Fruit fly (Drosophila melanogaster) whole organism, adult: ENCODE measurements around the gene CG9395.

Experiments used
- CG11617 ChIP-seq: fragments of 200-800 bp; sonication (Bioruptor generic); optimal IDR thresholded peaks from 2 replicates; lab custom pipeline; 2017; ENCODE audit warnings: mild to moderate bottlenecking, missing biosample characterization, missing genetic modification reagents, missing genetic modification characterization
- CG12768 ChIP-seq: fragments of 200-800 bp; sonication (Bioruptor generic); optimal IDR thresholded peaks from 2 replicates; lab custom pipeline; 2017; ENCODE audit warnings: missing biosample characterization, missing genetic modification characterization, mild to moderate bottlenecking, moderate library complexity, missing genetic modification reagents
- CG14711 ChIP-seq: fragments of 200-800 bp; sonication (Bioruptor generic); optimal IDR thresholded peaks from 2 replicates; lab custom pipeline; 2018; ENCODE audit warnings: missing biosample characterization, mild to moderate bottlenecking, missing genetic modification characterization, moderate library complexity
- CG1620 ChIP-seq: fragments of 200-800 bp; sonication (Bioruptor generic); optimal IDR thresholded peaks from 2 replicates; lab custom pipeline; 2016; ENCODE audit warnings: missing biosample characterization, missing genetic modification characterization
- CG33017 ChIP-seq: fragments of 200-800 bp; sonication (Bioruptor generic); optimal IDR thresholded peaks from 2 replicates; lab custom pipeline; 2018; ENCODE audit warnings: missing biosample characterization, mild to moderate bottlenecking, missing genetic modification characterization, moderate library complexity
- CG5204 ChIP-seq: fragments of 200-800 bp; sonication (Bioruptor generic); optimal IDR thresholded peaks from 2 replicates; lab custom pipeline; 2016; ENCODE audit warnings: missing biosample characterization, missing genetic modification characterization
- CG7045 ChIP-seq: fragments of 200-800 bp; sonication (Bioruptor generic); optimal IDR thresholded peaks from 2 replicates; lab custom pipeline; 2017; ENCODE audit warnings: missing biosample characterization, mild to moderate bottlenecking, missing genetic modification characterization
- CG7101 ChIP-seq: fragments of 200-800 bp; sonication (Bioruptor generic); optimal IDR thresholded peaks from 2 replicates; lab custom pipeline; 2018; ENCODE audit warnings: missing biosample characterization, mild to moderate bottlenecking, missing genetic modification characterization, moderate library complexity
- Clk ChIP-seq: fragments of 200-800 bp; sonication (Bioruptor generic); optimal IDR thresholded peaks from 2 replicates; lab custom pipeline; 2017; ENCODE audit warnings: missing biosample characterization, missing genetic modification characterization
- Crg-1 ChIP-seq: fragments of 200-800 bp; sonication (Bioruptor generic); optimal IDR thresholded peaks from 2 replicates; lab custom pipeline; 2016; ENCODE audit warnings: missing biosample characterization, missing genetic modification characterization
- Hr96 ChIP-seq: fragments of 200-800 bp; sonication (Bioruptor generic); optimal IDR thresholded peaks from 2 replicates; lab custom pipeline; 2016; ENCODE audit warnings: missing biosample characterization, missing genetic modification characterization
- Mnt ChIP-seq: fragments of 200-800 bp; sonication (Bioruptor generic); optimal IDR thresholded peaks from 2 replicates; lab custom pipeline; 2016; ENCODE audit warnings: missing biosample characterization, mild to moderate bottlenecking, missing genetic modification characterization
- bab1 ChIP-seq: fragments of 200-800 bp; sonication (Bioruptor generic); optimal IDR thresholded peaks from 3 replicates; lab custom pipeline; 2019; ENCODE audit warnings: missing biosample characterization, mild to moderate bottlenecking, missing genetic modification characterization, moderate library complexity
- cic ChIP-seq: fragments of 200-800 bp; sonication (Bioruptor generic); optimal IDR thresholded peaks from 2 replicates; lab custom pipeline; 2017; ENCODE audit warnings: missing biosample characterization, mild to moderate bottlenecking, missing genetic modification characterization, moderate library complexity
- cnc ChIP-seq, 2 experiments: fragments of >200 bp; optimal IDR thresholded peaks; 2 replicates each; lab custom pipeline; 2017
- kay ChIP-seq: fragments of 200-800 bp; sonication (Bioruptor generic); peaks from one replicate; lab custom pipeline; 2016; ENCODE audit warnings: missing biosample characterization, missing genetic modification characterization, borderline replicate concordance
- ovo ChIP-seq: fragments of 200-800 bp; sonication (Bioruptor generic); optimal IDR thresholded peaks from 2 replicates; lab custom pipeline; 2016; ENCODE audit warnings: missing biosample characterization, missing genetic modification characterization
- pad ChIP-seq: fragments of 200-800 bp; sonication (Bioruptor generic); optimal IDR thresholded peaks from 3 replicates; lab custom pipeline; 2017; ENCODE audit warnings: missing biosample characterization, missing genetic modification characterization, mild to moderate bottlenecking, moderate library complexity, missing genetic modification reagents
- tj ChIP-seq: fragments of 200-800 bp; sonication (Bioruptor generic); optimal IDR thresholded peaks from 3 replicates; lab custom pipeline; 2017; ENCODE audit warnings: missing biosample characterization, mild to moderate bottlenecking, missing genetic modification characterization, moderate library complexity
- toe ChIP-seq: fragments of 200-800 bp; sonication (Bioruptor generic); optimal IDR thresholded peaks from 2 replicates; lab custom pipeline; 2016; ENCODE audit warnings: missing biosample characterization, missing genetic modification characterization

CG9395 gene

DNA sequence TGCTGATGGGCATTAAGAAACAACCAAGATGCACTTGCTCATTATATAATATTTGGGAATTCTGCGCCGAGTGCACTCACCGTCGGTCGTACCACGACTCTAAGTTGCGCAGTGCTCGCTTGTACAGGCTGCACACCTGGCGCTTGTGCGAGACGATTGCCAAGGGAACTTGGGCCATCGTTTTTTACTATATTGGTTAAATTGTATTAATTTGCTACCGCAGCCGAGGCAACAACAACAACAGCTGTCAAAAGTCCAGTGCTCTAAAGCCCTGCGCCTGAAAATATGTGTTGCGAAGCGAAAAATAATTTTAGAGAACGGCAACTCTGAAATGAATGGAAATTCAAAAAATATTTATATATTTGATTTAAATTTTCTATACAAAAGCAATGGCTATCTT, 15.9 kb upstream of the CG9395 start, which contains the start of gene ND-B22:
TSS of gene ND-B22 (minus strand) at position 349 of the 400 bp plus-strand sequence.
- TF ChIP-seq ovo (peak; percentile 62), Hr96 (peak; percentile 41), CG7101 (tag; lab: Kevin White, UChicago) (peak; percentile 84), CG14711 (tag; lab: Kevin White, UChicago) (peak; percentile 97), CG7045 (GFP tag; lab: Kevin White, UChicago) (peak; percentile 41), CG11617 (GFP tag; lab: Kevin White, UChicago) (peak; percentile 51), tj (GFP tag; lab: Kevin White, UChicago) (peak; percentile 4), Mnt (peak; percentile 79), CG12768 (GFP tag; lab: Kevin White, UChicago) (peak; percentile 84), cnc (optimal IDR thresholded peaks at IDR 0.05; lab: Kevin White, UChicago) (no peak), pad (GFP tag; lab: Kevin White, UChicago) (peak; percentile 77), CG5204 (peak; percentile 57), bab1 (GFP tag; lab: Kevin White, UChicago) (peak; percentile 81), kay (GFP tag; lab: Kevin White, UChicago) (no peak), cic (peak; percentile 36), toe (peak; percentile 49), Clk (GFP tag; lab: Kevin White, UChicago) (no peak), CG33017 (tag; lab: Kevin White, UChicago) (peak; percentile 55), CG1620 (GFP tag; lab: Kevin White, UChicago) (peak; percentile 90), Crg-1 (GFP tag; lab: Kevin White, UChicago) (peak; percentile 91)

DNA sequence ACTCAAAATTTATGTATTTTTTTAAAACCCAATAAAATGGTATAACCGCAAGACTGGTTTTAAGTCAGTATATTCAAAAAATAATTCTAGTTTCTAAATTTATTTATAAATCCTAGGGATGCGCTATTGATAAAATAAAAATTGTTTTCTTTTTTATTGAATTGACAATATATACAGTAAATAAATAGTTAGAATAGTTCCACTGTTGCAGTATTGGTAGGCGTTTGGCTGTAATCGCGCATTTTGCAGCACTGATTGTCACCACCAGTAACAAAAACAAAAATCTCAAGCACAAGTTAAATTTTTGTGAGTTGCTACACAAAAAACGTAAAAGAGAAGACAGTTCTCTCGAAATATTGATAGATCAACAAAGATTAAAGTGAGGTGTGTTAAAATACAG, 14.1 kb upstream of the CG9395 start, which contains the start of gene CG31855:
TSS of gene CG31855 (plus strand) at position 265 of the 400 bp plus-strand sequence.
- peak; percentile 83 for TF ChIP-seq CG7045 (GFP tag; lab: Kevin White, UChicago)
- no peak for TF ChIP-seq kay (GFP tag; lab: Kevin White, UChicago)
- peak; percentile 93 for TF ChIP-seq CG7101 (tag; lab: Kevin White, UChicago)
- peak; percentile 75 for TF ChIP-seq ovo
- TF ChIP-seq CG1620 (GFP tag; lab: Kevin White, UChicago): peak; percentile 96
- peak; percentile 93 for TF ChIP-seq CG12768 (GFP tag; lab: Kevin White, UChicago)
- peak; percentile 86 for TF ChIP-seq CG5204
- TF ChIP-seq cnc (optimal IDR thresholded peaks at IDR 0.05; lab: Kevin White, UChicago): no peak
- TF ChIP-seq bab1 (GFP tag; lab: Kevin White, UChicago): peak; percentile 94
- peak; percentile 80 for TF ChIP-seq toe
- TF ChIP-seq CG11617 (GFP tag; lab: Kevin White, UChicago): peak; percentile 85
- peak; percentile 75 for TF ChIP-seq Clk (GFP tag; lab: Kevin White, UChicago)
- peak; percentile 84 for TF ChIP-seq pad (GFP tag; lab: Kevin White, UChicago)
- peak; percentile 96 for TF ChIP-seq Crg-1 (GFP tag; lab: Kevin White, UChicago)
- peak; percentile 78 for TF ChIP-seq cic
- peak; percentile 82 for TF ChIP-seq CG14711 (tag; lab: Kevin White, UChicago)
- peak; percentile 92 for TF ChIP-seq Mnt
- TF ChIP-seq Hr96: peak; percentile 80
- TF ChIP-seq CG33017 (tag; lab: Kevin White, UChicago): peak; percentile 92
- peak; percentile 50 for TF ChIP-seq tj (GFP tag; lab: Kevin White, UChicago)

dm6 chr2L:13367378-13367777, 12.5 kb upstream of the CG9395 start, which contains the start of gene Tap42:
Gene Tap42 (plus strand): TSS chr2L:13367617.
- no peak for TF ChIP-seq CG12768 (GFP tag; lab: Kevin White, UChicago)
- TF ChIP-seq cic: peak; percentile 22
- TF ChIP-seq CG33017 (tag; lab: Kevin White, UChicago): peak; percentile 26
- peak; percentile 30 for TF ChIP-seq Mnt
- peak; percentile 34 for TF ChIP-seq CG7101 (tag; lab: Kevin White, UChicago)
- peak; percentile 47 for TF ChIP-seq bab1 (GFP tag; lab: Kevin White, UChicago)
- TF ChIP-seq tj (GFP tag; lab: Kevin White, UChicago): no peak

dm6 chr2L:13366109-13366747, 11.4 kb upstream of the CG9395 start, which contains the start of the genes Nnp-1 and Grx3:
Gene Nnp-1 (minus strand): TSS chr2L:13366189.
Gene Grx3 (plus strand): TSS chr2L:13366447.
- TF ChIP-seq toe (peak; percentile 54), CG14711 (tag; lab: Kevin White, UChicago) (peak; percentile 87), CG7101 (tag; lab: Kevin White, UChicago) (peak; percentile 78), Mnt (peak; percentile 98), CG7045 (GFP tag; lab: Kevin White, UChicago) (peak; percentile 72), kay (GFP tag; lab: Kevin White, UChicago) (no peak), CG5204 (peak; percentile 16), pad (GFP tag; lab: Kevin White, UChicago) (peak; percentile 54), cic (peak; percentile 43), CG12768 (GFP tag; lab: Kevin White, UChicago) (peak; percentile 48), Clk (GFP tag; lab: Kevin White, UChicago) (no peak), Crg-1 (GFP tag; lab: Kevin White, UChicago) (peak; percentile 40), Hr96 (no peak), cnc (optimal IDR thresholded peaks at IDR 0.05; lab: Kevin White, UChicago) (no peak), CG33017 (tag; lab: Kevin White, UChicago) (peak; percentile 68), tj (GFP tag; lab: Kevin White, UChicago) (peak; percentile 98), CG1620 (GFP tag; lab: Kevin White, UChicago) (peak; percentile 48), ovo (peak; percentile 45), CG11617 (GFP tag; lab: Kevin White, UChicago) (peak; percentile 68), bab1 (GFP tag; lab: Kevin White, UChicago) (peak; percentile 80)

DNA sequence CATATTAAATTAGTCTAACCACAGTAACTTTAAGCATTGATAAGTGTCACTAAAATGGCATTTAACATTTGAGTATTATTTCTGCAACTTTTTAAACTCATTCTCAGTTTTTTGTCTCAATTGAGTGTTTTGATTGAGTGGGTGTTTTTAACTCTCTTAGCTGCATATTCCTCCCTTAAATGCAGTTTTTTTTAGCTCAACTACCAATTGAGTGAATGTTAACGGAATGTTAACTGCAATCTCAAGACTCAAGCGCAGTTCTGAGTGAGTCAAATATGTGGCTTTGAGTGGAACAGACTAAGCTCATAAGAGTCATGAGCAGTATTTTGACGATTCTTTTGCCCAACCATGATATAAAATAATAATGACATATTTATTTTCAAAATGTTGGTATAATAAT, 8.1 kb upstream of the CG9395 start:
- TF ChIP-seq kay (GFP tag; lab: Kevin White, UChicago) (peak; percentile 52), Crg-1 (GFP tag; lab: Kevin White, UChicago) (no peak), tj (GFP tag; lab: Kevin White, UChicago) (no peak), CG33017 (tag; lab: Kevin White, UChicago) (no peak), ovo (no peak), cnc (optimal IDR thresholded peaks at IDR 0.05; lab: Kevin White, UChicago) (no peak), CG5204 (no peak)
